Fruit fly (Drosophila melanogaster) whole organism, prepupa: ENCODE measurements around the gene CG32551.
A peak's percentile ranks its signal among the peaks of the same experiment; 100 is the strongest.

Experiments used
- Blimp-1 ChIP-seq: fragments of 200-800 bp; sonication (Bioruptor generic); optimal IDR thresholded peaks from 3 replicates; lab custom pipeline; 2017; ENCODE audit warnings: missing biosample characterization, missing genetic modification characterization, mild to moderate bottlenecking, moderate library complexity, missing genetic modification reagents
- CG11902 ChIP-seq: fragments of 200-800 bp; sonication (Bioruptor generic); optimal IDR thresholded peaks from 3 replicates; lab custom pipeline; 2016; ENCODE audit warnings: missing biosample characterization, missing genetic modification characterization
- CG15336 ChIP-seq: fragments of 200-800 bp; sonication (Bioruptor generic); IDR thresholded peaks from 2 replicates; pipeline ENCODE4 v1.3.6; 2022; ENCODE audit warnings: missing biosample characterization, missing genetic modification characterization
- CG1621 ChIP-seq: fragments of 200-800 bp; sonication (Bioruptor generic); optimal IDR thresholded peaks from 3 replicates; lab custom pipeline; 2018; ENCODE audit warnings: missing biosample characterization, mild to moderate bottlenecking, missing genetic modification characterization
- CG16779 ChIP-seq: fragments of 200-800 bp; sonication (Bioruptor generic); optimal IDR thresholded peaks from 3 replicates; lab custom pipeline; 2017; ENCODE audit warnings: missing biosample characterization, mild to moderate bottlenecking, missing genetic modification characterization
- CG34406 ChIP-seq: fragments of 200-800 bp; sonication (Bioruptor generic); optimal IDR thresholded peaks from 3 replicates; lab custom pipeline; 2016; ENCODE audit warnings: missing biosample characterization, missing genetic modification characterization
- CG3919 ChIP-seq: fragments of 200-800 bp; sonication (Bioruptor generic); optimal IDR thresholded peaks from 3 replicates; lab custom pipeline; 2016; ENCODE audit warnings: missing biosample characterization, missing genetic modification characterization
- CG4318 ChIP-seq: fragments of 200-800 bp; sonication (Bioruptor generic); optimal IDR thresholded peaks from 3 replicates; lab custom pipeline; 2017; ENCODE audit warnings: missing biosample characterization, mild to moderate bottlenecking, missing genetic modification characterization
- CG6163 ChIP-seq: fragments of 200-800 bp; sonication (Bioruptor generic); IDR thresholded peaks from 3 replicates; pipeline ENCODE4 v1.3.6; 2022; ENCODE audit warnings: missing biosample characterization, missing genetic modification characterization
- CG6792 ChIP-seq: fragments of 200-800 bp; sonication (Bioruptor generic); optimal IDR thresholded peaks from 3 replicates; lab custom pipeline; 2016; ENCODE audit warnings: missing biosample characterization, missing genetic modification characterization
- CG6808 ChIP-seq: fragments of 200-800 bp; sonication (Bioruptor generic); optimal IDR thresholded peaks from 3 replicates; lab custom pipeline; 2017; ENCODE audit warnings: missing biosample characterization, missing genetic modification characterization, mild to moderate bottlenecking, moderate library complexity, missing genetic modification reagents
- CG6854 ChIP-seq: fragments of 200-800 bp; sonication (Bioruptor generic); optimal IDR thresholded peaks from 2 replicates; lab custom pipeline; 2017; ENCODE audit warnings: missing biosample characterization, mild to moderate bottlenecking, missing genetic modification characterization
- CG7368 ChIP-seq: fragments of 200-800 bp; sonication (Bioruptor generic); optimal IDR thresholded peaks from 3 replicates; lab custom pipeline; 2016; ENCODE audit warnings: missing biosample characterization, missing genetic modification characterization
- CG8119 ChIP-seq: fragments of 200-800 bp; sonication (Bioruptor generic); IDR thresholded peaks from 3 replicates; pipeline ENCODE4 v1.3.6; 2022; ENCODE audit warnings: missing biosample characterization, missing genetic modification characterization
- CG8319 ChIP-seq: fragments of 200-800 bp; sonication (Bioruptor generic); optimal IDR thresholded peaks from 3 replicates; lab custom pipeline; 2016; ENCODE audit warnings: missing biosample characterization, missing genetic modification characterization
- CG8632 ChIP-seq: fragments of 200-800 bp; sonication (Bioruptor generic); optimal IDR thresholded peaks from 3 replicates; lab custom pipeline; 2016; ENCODE audit warnings: missing biosample characterization, missing genetic modification characterization
- Eip75B ChIP-seq: fragments of 200-800 bp; sonication (Bioruptor generic); optimal IDR thresholded peaks from 3 replicates; lab custom pipeline; 2016; ENCODE audit warnings: missing biosample characterization, missing genetic modification characterization
- Eip78C ChIP-seq: fragments of 200-800 bp; sonication (Bioruptor generic); peaks from one replicate; lab custom pipeline; 2016; ENCODE audit warnings: missing biosample characterization, missing genetic modification characterization
- Ets21C ChIP-seq: fragments of 200-800 bp; sonication (Bioruptor generic); optimal IDR thresholded peaks from 3 replicates; lab custom pipeline; 2016; ENCODE audit warnings: missing biosample characterization, missing genetic modification characterization
- Gug ChIP-seq: fragments of 200-800 bp; sonication (Bioruptor generic); IDR thresholded peaks from 2 replicates; pipeline ENCODE4 v1.3.6; 2022; ENCODE audit warnings: missing biosample characterization, missing genetic modification characterization
- Hr38 ChIP-seq: sonication (Bioruptor generic); optimal IDR thresholded peaks from 2 replicates; lab custom pipeline; 2016; ENCODE audit warnings: missing biosample characterization, missing genetic modification characterization
- Hr39 ChIP-seq: fragments of 200-800 bp; sonication (Bioruptor generic); optimal IDR thresholded peaks from 2 replicates; lab custom pipeline; 2016; ENCODE audit warnings: missing biosample characterization, missing genetic modification characterization
- Lpt ChIP-seq: fragments of 200-800 bp; sonication (Bioruptor generic); optimal IDR thresholded peaks from 3 replicates; lab custom pipeline; 2016; ENCODE audit warnings: missing biosample characterization, missing genetic modification characterization
- Met ChIP-seq: fragments of 200-800 bp; sonication (Bioruptor generic); optimal IDR thresholded peaks from 3 replicates; lab custom pipeline; 2016; ENCODE audit warnings: missing biosample characterization, missing genetic modification characterization
- OdsH ChIP-seq: fragments of 200-800 bp; sonication (Bioruptor generic); optimal IDR thresholded peaks from 3 replicates; lab custom pipeline; 2016; ENCODE audit warnings: missing biosample characterization, missing genetic modification characterization
- Sox102F ChIP-seq: fragments of 200-800 bp; sonication (Bioruptor generic); optimal IDR thresholded peaks from 2 replicates; lab custom pipeline; 2016; ENCODE audit warnings: missing biosample characterization, mild to moderate bottlenecking, missing genetic modification characterization
- Sox14 ChIP-seq: fragments of 200-800 bp; sonication (Bioruptor generic); optimal IDR thresholded peaks from 3 replicates; lab custom pipeline; 2016; ENCODE audit warnings: missing biosample characterization, missing genetic modification characterization
- Sox15 ChIP-seq: fragments of 200-800 bp; sonication (Bioruptor generic); optimal IDR thresholded peaks from 3 replicates; lab custom pipeline; 2016; ENCODE audit warnings: missing biosample characterization, missing genetic modification characterization
- achi ChIP-seq: fragments of 200-800 bp; sonication (Bioruptor generic); optimal IDR thresholded peaks from 3 replicates; lab custom pipeline; 2016; ENCODE audit warnings: missing biosample characterization, missing genetic modification characterization
- cyc ChIP-seq: fragments of 200-800 bp; sonication (Bioruptor generic); optimal IDR thresholded peaks from 3 replicates; lab custom pipeline; 2016; ENCODE audit warnings: missing biosample characterization, missing genetic modification characterization
- dac ChIP-seq: fragments of 200-800 bp; sonication (Bioruptor generic); optimal IDR thresholded peaks from 2 replicates; lab custom pipeline; 2017; ENCODE audit warnings: missing biosample characterization, mild to moderate bottlenecking, missing genetic modification characterization
- dsx ChIP-seq: fragments of 200-800 bp; optimal IDR thresholded peaks from 3 replicates; lab custom pipeline; 2019; ENCODE audit warnings: missing biosample characterization, mild to moderate bottlenecking, missing genetic modification characterization, moderate library complexity; ENCODE audit not compliant: poor library complexity, severe bottlenecking
- eg ChIP-seq: fragments of 200-800 bp; sonication (Bioruptor generic); IDR thresholded peaks from 3 replicates; pipeline ENCODE4 v1.3.6; 2022; ENCODE audit warnings: missing biosample characterization, missing genetic modification characterization
- esn ChIP-seq: fragments of 200-800 bp; sonication (Bioruptor generic); optimal IDR thresholded peaks from 2 replicates; lab custom pipeline; 2016; ENCODE audit warnings: missing biosample characterization, mild to moderate bottlenecking, missing genetic modification characterization, moderate library complexity
- fd59A ChIP-seq: fragments of 200-800 bp; sonication (Bioruptor generic); optimal IDR thresholded peaks from 2 replicates; lab custom pipeline; 2017; ENCODE audit warnings: missing biosample characterization, mild to moderate bottlenecking, missing genetic modification characterization, missing genetic modification reagents
- fkh ChIP-seq: fragments of 200-800 bp; sonication (Bioruptor generic); optimal IDR thresholded peaks from 3 replicates; lab custom pipeline; 2017; ENCODE audit warnings: missing biosample characterization, mild to moderate bottlenecking, missing genetic modification characterization, moderate library complexity
- lz ChIP-seq: fragments of 200-800 bp; sonication (Bioruptor generic); optimal IDR thresholded peaks from 3 replicates; lab custom pipeline; 2016; ENCODE audit warnings: missing biosample characterization, missing genetic modification characterization
- salr ChIP-seq, 2 experiments: fragments of 200-800 bp; sonication (Bioruptor generic); optimal IDR thresholded peaks; 3 replicates each; lab custom pipeline; 2016 to 2018; ENCODE audit warnings: missing biosample characterization in 2 of 2, missing genetic modification characterization in 2 of 2, mild to moderate bottlenecking in 1 of 2
- spab ChIP-seq: fragments of 200-800 bp; sonication (Bioruptor generic); optimal IDR thresholded peaks from 2 replicates; lab custom pipeline; 2017; ENCODE audit warnings: missing biosample characterization, mild to moderate bottlenecking, missing genetic modification characterization, missing genetic modification reagents
- svp ChIP-seq: fragments of 200-800 bp; sonication (Bioruptor generic); peaks from one replicate; lab custom pipeline; 2016; ENCODE audit warnings: missing biosample characterization, missing genetic modification characterization
- vri ChIP-seq: fragments of 200-800 bp; sonication (Bioruptor generic); optimal IDR thresholded peaks from 3 replicates; lab custom pipeline; 2016; ENCODE audit warnings: missing biosample characterization, mild to moderate bottlenecking, missing genetic modification characterization

CG32551 gene

dm6 chrX:18440481-18440880 lies 1.8 kb downstream of the CG32551 start, which contains the start of gene CG32548:
Gene CG32548 (minus strand): TSS chrX:18440581.
- TF ChIP-seq CG8119 (GFP tag; lab: Robert Waterston, UW), result no peak
- no peak for TF ChIP-seq fd59A (GFP tag; lab: Kevin White, UChicago)
- no peak for TF ChIP-seq Blimp-1 (GFP tag; lab: Kevin White, UChicago)
- TF ChIP-seq CG16779, result no peak
- no peak for TF ChIP-seq CG6792 (GFP tag; lab: Kevin White, UChicago)
- no peak for TF ChIP-seq Ets21C (GFP tag; lab: Kevin White, UChicago)
- no peak for TF ChIP-seq achi (GFP tag; lab: Kevin White, UChicago)
- TF ChIP-seq salr (GFP tag; optimal IDR thresholded peaks at IDR 0.05; lab: Kevin White, UChicago), result no peak
- TF ChIP-seq dsx, result no peak
- no peak for TF ChIP-seq Sox102F
- no peak for TF ChIP-seq Hr39 (GFP tag; lab: Kevin White, UChicago)
- TF ChIP-seq vri (GFP tag; lab: Kevin White, UChicago), result no peak
- no peak for TF ChIP-seq Sox14 (GFP tag; lab: Kevin White, UChicago)
- no peak for TF ChIP-seq esn (GFP tag; lab: Kevin White, UChicago)
- no peak for TF ChIP-seq Hr38

dm6 chrX:18452717-18453116 lies 14.0 kb downstream of the CG32551 start:
- TF ChIP-seq cyc, result no peak
- TF ChIP-seq svp (GFP tag; lab: Kevin White, UChicago), result peak; percentile 44
- TF ChIP-seq, all 60 proteins: peak for 1

- TF ChIP-seq Hr39 (GFP tag; lab: Kevin White, UChicago) (no peak), CG1621 (tag; lab: Kevin White, UChicago) (no peak), CG6854 (no peak), CG6163 (no peak), Sox14 (GFP tag; lab: Kevin White, UChicago) (no peak), Lpt (GFP tag; lab: Kevin White, UChicago) (no peak), CG8632 (GFP tag; lab: Kevin White, UChicago) (no peak), CG34406 (GFP tag; lab: Kevin White, UChicago) (no peak), CG3919 (GFP tag; lab: Kevin White, UChicago) (no peak), dac (GFP tag; lab: Kevin White, UChicago) (no peak), CG4318 (no peak), fkh (no peak), CG11902 (GFP tag; lab: Kevin White, UChicago) (no peak), Ets21C (GFP tag; lab: Kevin White, UChicago) (no peak), CG7368 (GFP tag; lab: Kevin White, UChicago) (no peak)
These were observed 21.6 kb downstream of the CG32551 start, which contains the start of gene CG43843 for dm6 chrX:18460318-18460717. Gene CG43843 (minus strand): TSS chrX:18460418.

dm6 chrX:18467881-18468280 lies 29.2 kb downstream of the CG32551 start:
- TF ChIP-seq CG8119 (GFP tag; lab: Robert Waterston, UW) (no peak), cyc (no peak), svp (GFP tag; lab: Kevin White, UChicago) (no peak), CG1621 (tag; lab: Kevin White, UChicago) (no peak)

dm6 chrX:18479307-18480134 lies 40.9 kb downstream of the CG32551 start, which contains the start of gene CG32547:
Gene CG32547 (minus strand): TSS chrX:18479487.
- TF ChIP-seq CG6163 (peak; percentile 34; the same call in 1 of the 3 replicates), salr (GFP tag; optimal IDR thresholded peaks at IDR 0.05; lab: Kevin White, UChicago) (no peak), eg (GFP tag; lab: Robert Waterston, UW) (peak; percentile 15; the same call in 2 of the 3 replicates), Eip78C (GFP tag; lab: Kevin White, UChicago) (peak; percentile 74), OdsH (GFP tag; lab: Kevin White, UChicago) (no peak), CG15336 (GFP tag; lab: Robert Waterston, UW) (no peak), Sox14 (GFP tag; lab: Kevin White, UChicago) (no peak), Gug (GFP tag; lab: Robert Waterston, UW) (no peak), fkh (peak; percentile 89), CG8319 (no peak), Hr38 (no peak), CG4318 (no peak), lz (GFP tag; lab: Kevin White, UChicago) (no peak), CG8119 (GFP tag; lab: Robert Waterston, UW) (no peak; the same call in 2 of the 3 replicates), CG1621 (tag; lab: Kevin White, UChicago) (no peak), CG6808 (GFP tag; lab: Kevin White, UChicago) (peak; percentile 12), Sox15 (no peak), Blimp-1 (GFP tag; lab: Kevin White, UChicago) (no peak), esn (GFP tag; lab: Kevin White, UChicago) (peak; percentile 14), Eip75B (no peak), spab (GFP tag; lab: Kevin White, UChicago) (no peak), Met (peak; percentile 43)
